Fruit fly (Drosophila melanogaster) whole organism, embryonic: ENCODE measurements around the gene CG4461.

ENCODE experiments used
- Aef1 ChIP-seq: fragments of 200-800 bp; sonication (Bioruptor generic); IDR thresholded peaks from 3 replicates; pipeline ENCODE4 v1.3.6; 2022; ENCODE audit warnings: missing biosample characterization, missing genetic modification characterization
- CG12942 ChIP-seq: fragments of 200-800 bp; sonication (Bioruptor generic); optimal IDR thresholded peaks from 3 replicates; lab custom pipeline; 2016; ENCODE audit warnings: missing biosample characterization, missing genetic modification characterization
- CG14014 ChIP-seq: fragments of 200-800 bp; sonication (Bioruptor generic); IDR thresholded peaks from 2 replicates; pipeline ENCODE4 v1.3.6; 2022; ENCODE audit warnings: missing biosample characterization, missing genetic modification characterization
- CG14710 ChIP-seq: fragments of 200-800 bp; sonication (Bioruptor generic); optimal IDR thresholded peaks from 3 replicates; lab custom pipeline; 2019; ENCODE audit warnings: missing biosample characterization, mild to moderate bottlenecking, missing genetic modification characterization, moderate library complexity
- CG1529 ChIP-seq: fragments of 200-800 bp; sonication (Bioruptor generic); optimal IDR thresholded peaks from 3 replicates; lab custom pipeline; 2018; ENCODE audit warnings: missing biosample characterization, missing genetic modification characterization
- CG1603 ChIP-seq: fragments of 200-800 bp; sonication (Bioruptor generic); optimal IDR thresholded peaks from 2 replicates; lab custom pipeline; 2019; ENCODE audit warnings: missing biosample characterization, mild to moderate bottlenecking, missing genetic modification characterization, moderate library complexity
- CG17612 ChIP-seq: fragments of 200-800 bp; sonication (Bioruptor generic); IDR thresholded peaks from 2 replicates; pipeline ENCODE4 v1.3.6; 2022; ENCODE audit warnings: missing biosample characterization, missing genetic modification characterization
- CG17912 ChIP-seq: fragments of 200-800 bp; sonication (Bioruptor generic); optimal IDR thresholded peaks from 2 replicates; lab custom pipeline; 2018; ENCODE audit warnings: missing biosample characterization, mild to moderate bottlenecking, missing genetic modification characterization
- CG18599 ChIP-seq: fragments of 200-800 bp; sonication (Bioruptor generic); optimal IDR thresholded peaks from 3 replicates; lab custom pipeline; 2017; ENCODE audit warnings: missing biosample characterization, missing genetic modification characterization, mild to moderate bottlenecking, moderate library complexity, missing genetic modification reagents
- CG18619 ChIP-seq: fragments of 200-800 bp; sonication (Bioruptor generic); optimal IDR thresholded peaks from 3 replicates; lab custom pipeline; 2017; ENCODE audit warnings: missing biosample characterization, mild to moderate bottlenecking, missing genetic modification characterization
- CG2678 ChIP-seq: fragments of 200-800 bp; sonication (Bioruptor generic); optimal IDR thresholded peaks from 3 replicates; lab custom pipeline; 2019; ENCODE audit warnings: missing biosample characterization, mild to moderate bottlenecking, missing genetic modification characterization, moderate library complexity
- CG2889 ChIP-seq: fragments of 200-800 bp; sonication (Bioruptor generic); IDR thresholded peaks from 3 replicates; pipeline ENCODE4 v1.3.6; 2022; ENCODE audit warnings: missing biosample characterization, missing genetic modification characterization
- CG32532 ChIP-seq: fragments of 200-800 bp; sonication (Bioruptor generic); IDR thresholded peaks from 2 replicates; pipeline ENCODE4 v1.3.6; 2022; ENCODE audit warnings: missing biosample characterization, missing genetic modification characterization
- CG33557 ChIP-seq: fragments of 200-800 bp; sonication (Bioruptor generic); optimal IDR thresholded peaks from 2 replicates; lab custom pipeline; 2019; ENCODE audit warnings: missing biosample characterization, mild to moderate bottlenecking, missing genetic modification characterization, moderate library complexity
- CG3838 ChIP-seq: fragments of 200-800 bp; sonication (Bioruptor generic); optimal IDR thresholded peaks from 3 replicates; lab custom pipeline; 2016; ENCODE audit warnings: missing biosample characterization, missing genetic modification characterization
- CG4424 ChIP-seq: fragments of 200-800 bp; sonication (Bioruptor generic); optimal IDR thresholded peaks from 3 replicates; lab custom pipeline; 2016; ENCODE audit warnings: missing biosample characterization, missing genetic modification characterization
- CG5180 ChIP-seq: fragments of 200-800 bp; sonication (Bioruptor generic); optimal IDR thresholded peaks from 3 replicates; lab custom pipeline; 2017; ENCODE audit warnings: missing biosample characterization, missing genetic modification characterization, mild to moderate bottlenecking, moderate library complexity, missing genetic modification reagents
- CG7745 ChIP-seq: fragments of 200-800 bp; sonication (Bioruptor generic); optimal IDR thresholded peaks from 2 replicates; lab custom pipeline; 2018; ENCODE audit warnings: missing biosample characterization, mild to moderate bottlenecking, missing genetic modification characterization, moderate library complexity
- CG9932 ChIP-seq: fragments of 200-800 bp; sonication (Bioruptor generic); IDR thresholded peaks from 2 replicates; pipeline ENCODE4 v1.3.6; 2022; ENCODE audit warnings: missing biosample characterization, missing genetic modification characterization
- D19A ChIP-seq: fragments of 200-800 bp; optimal IDR thresholded peaks from 3 replicates; lab custom pipeline; 2019; ENCODE audit warnings: missing biosample characterization, mild to moderate bottlenecking, missing genetic modification characterization, moderate library complexity
- Deaf1 ChIP-seq: fragments of 200-800 bp; optimal IDR thresholded peaks from 3 replicates; lab custom pipeline; 2019; ENCODE audit warnings: missing biosample characterization, mild to moderate bottlenecking, missing genetic modification characterization, moderate library complexity
- Dll ChIP-seq: fragments of 200-800 bp; sonication (Bioruptor generic); IDR thresholded peaks from 4 replicates; pipeline ENCODE4 v1.3.6; 2022; ENCODE audit warnings: missing biosample characterization, missing genetic modification characterization; ENCODE audit not compliant: partially characterized antibody
- Doc2 ChIP-seq: fragments of 200-800 bp; sonication (Bioruptor generic); IDR thresholded peaks from 2 replicates; pipeline ENCODE4 v1.3.6; 2022; ENCODE audit warnings: missing biosample characterization, missing genetic modification characterization
- Ets97D ChIP-seq: fragments of 200-800 bp; sonication (Bioruptor generic); optimal IDR thresholded peaks from 3 replicates; lab custom pipeline; 2016; ENCODE audit warnings: missing biosample characterization, missing genetic modification characterization
- H15 ChIP-seq: fragments of 200-800 bp; sonication (Bioruptor generic); IDR thresholded peaks from 3 replicates; pipeline ENCODE4 v1.3.6; 2022; ENCODE audit warnings: missing biosample characterization, missing genetic modification characterization
- Myb ChIP-seq: fragments of 200-800 bp; sonication (Bioruptor generic); optimal IDR thresholded peaks from 2 replicates; lab custom pipeline; 2016; ENCODE audit warnings: missing biosample characterization, missing genetic modification characterization
- Rfx ChIP-seq: fragments of 200-800 bp; sonication (Bioruptor generic); IDR thresholded peaks from 2 replicates; pipeline ENCODE4 v1.3.6; 2022; ENCODE audit warnings: missing biosample characterization, missing genetic modification characterization
- Trl ChIP-seq, 3 experiments: fragments of >200 bp in 2 of 3; fragments of 200-800 bp in 1 of 3; sonication (Bioruptor generic) in 1 of 3; optimal IDR thresholded peaks; 2 replicates in 1 of 3; 3 replicates in 2 of 3; lab custom pipeline; 2016 to 2017; ENCODE audit warnings: missing biosample characterization in 1 of 3, missing genetic modification characterization in 1 of 3
- ab ChIP-seq: fragments of 200-800 bp; sonication (Bioruptor generic); optimal IDR thresholded peaks from 2 replicates; lab custom pipeline; 2016; ENCODE audit warnings: missing biosample characterization, missing genetic modification characterization
- ase ChIP-seq: fragments of 200-800 bp; sonication (Bioruptor generic); IDR thresholded peaks from 3 replicates; pipeline ENCODE4 v1.3.6; 2022; ENCODE audit warnings: missing biosample characterization, missing genetic modification characterization
- cwo ChIP-seq: fragments of 200-800 bp; sonication (Bioruptor generic); optimal IDR thresholded peaks from 3 replicates; lab custom pipeline; 2017; ENCODE audit warnings: missing biosample characterization, missing genetic modification characterization, mild to moderate bottlenecking, moderate library complexity, missing genetic modification reagents
- gem ChIP-seq: fragments of 200-800 bp; sonication (Bioruptor generic); optimal IDR thresholded peaks from 2 replicates; lab custom pipeline; 2019; ENCODE audit warnings: missing biosample characterization, mild to moderate bottlenecking, missing genetic modification characterization, moderate library complexity
- gsb-n ChIP-seq: fragments of 200-800 bp; sonication (Bioruptor generic); optimal IDR thresholded peaks from 3 replicates; lab custom pipeline; 2018; ENCODE audit warnings: missing biosample characterization, mild to moderate bottlenecking, missing genetic modification characterization
- hb ChIP-seq: fragments of 200-800 bp; sonication (Bioruptor generic); IDR thresholded peaks from 3 replicates; pipeline ENCODE4 v1.3.6; 2022; ENCODE audit warnings: missing biosample characterization, missing genetic modification characterization; ENCODE audit not compliant: partially characterized antibody
- nom ChIP-seq: fragments of 200-800 bp; sonication (Bioruptor generic); optimal IDR thresholded peaks from 2 replicates; lab custom pipeline; 2017; ENCODE audit warnings: missing biosample characterization, missing genetic modification characterization, mild to moderate bottlenecking, moderate library complexity, missing genetic modification reagents
- oc ChIP-seq: fragments of 200-800 bp; sonication (Bioruptor generic); optimal IDR thresholded peaks from 2 replicates; lab custom pipeline; 2018; ENCODE audit warnings: missing biosample characterization, mild to moderate bottlenecking, missing genetic modification characterization, moderate library complexity
- odd ChIP-seq: fragments of 200-800 bp; sonication (Bioruptor generic); optimal IDR thresholded peaks from 2 replicates; lab custom pipeline; 2017; ENCODE audit warnings: missing biosample characterization, mild to moderate bottlenecking, missing genetic modification characterization
- pho ChIP-seq: fragments of 200-800 bp; sonication (Bioruptor generic); optimal IDR thresholded peaks from 2 replicates; lab custom pipeline; 2016; ENCODE audit warnings: missing biosample characterization, missing genetic modification characterization
- row ChIP-seq: fragments of 200-800 bp; sonication (Bioruptor generic); IDR thresholded peaks from 3 replicates; pipeline ENCODE4 v1.3.6; 2022; ENCODE audit warnings: missing biosample characterization, missing genetic modification characterization
- schlank ChIP-seq: fragments of 200-800 bp; sonication (Bioruptor generic); optimal IDR thresholded peaks from 2 replicates; lab custom pipeline; 2018; ENCODE audit warnings: missing biosample characterization, mild to moderate bottlenecking, missing genetic modification characterization
- sens-2 ChIP-seq: fragments of 200-800 bp; sonication (Bioruptor generic); IDR thresholded peaks from 2 replicates; pipeline ENCODE4 v1.3.6; 2022; ENCODE audit warnings: missing biosample characterization, missing genetic modification characterization
- sqz ChIP-seq: fragments of 200-800 bp; sonication (Bioruptor generic); optimal IDR thresholded peaks from 3 replicates; lab custom pipeline; 2018; ENCODE audit warnings: missing biosample characterization, mild to moderate bottlenecking, missing genetic modification characterization
- sug ChIP-seq: fragments of 200-800 bp; optimal IDR thresholded peaks from 2 replicates; lab custom pipeline; 2019; ENCODE audit warnings: missing biosample characterization, mild to moderate bottlenecking, missing genetic modification characterization, moderate library complexity
- tgo ChIP-seq: fragments of 200-800 bp; sonication (Bioruptor generic); IDR thresholded peaks from 3 replicates; pipeline ENCODE4 v1.3.6; 2022; ENCODE audit warnings: missing biosample characterization, missing genetic modification characterization
- tio ChIP-seq: fragments of 200-800 bp; sonication (Bioruptor generic); optimal IDR thresholded peaks from 2 replicates; lab custom pipeline; 2017; ENCODE audit warnings: missing biosample characterization, missing genetic modification characterization, inconsistent platforms
- tup ChIP-seq: fragments of 200-800 bp; sonication (Bioruptor generic); optimal IDR thresholded peaks from 2 replicates; lab custom pipeline; 2016; ENCODE audit warnings: missing biosample characterization, mild to moderate bottlenecking, missing genetic modification characterization, moderate library complexity
- wdn ChIP-seq: fragments of 200-800 bp; sonication (Bioruptor generic); IDR thresholded peaks from 2 replicates; pipeline ENCODE4 v1.3.6; 2022; ENCODE audit warnings: missing biosample characterization, missing genetic modification characterization
- wek ChIP-seq: fragments of 200-800 bp; sonication (Bioruptor generic); optimal IDR thresholded peaks from 3 replicates; lab custom pipeline; 2018; ENCODE audit warnings: missing biosample characterization, mild to moderate bottlenecking, missing genetic modification characterization, moderate library complexity
- zf30C ChIP-seq: fragments of 200-800 bp; sonication (Bioruptor generic); optimal IDR thresholded peaks from 3 replicates; lab custom pipeline; 2018; ENCODE audit warnings: missing biosample characterization, mild to moderate bottlenecking, missing genetic modification characterization

CG4461 gene

dm6 chr3L:9410754-9411423 lies 35.7 kb downstream of the CG4461 start, which contains the start of the genes CG4022 and Cpsf5 (continued):
- peak; percentile 52 for TF ChIP-seq D19A (tag; lab: Kevin White, UChicago)
- peak; percentile 86 for TF ChIP-seq CG33557 (GFP tag; lab: Kevin White, UChicago)
- peak; percentile 76 for TF ChIP-seq Aef1 (GFP tag; lab: Robert Waterston, UW)
- TF ChIP-seq zf30C (GFP tag; lab: Kevin White, UChicago) = no peak
- TF ChIP-seq CG9932 (GFP tag; lab: Robert Waterston, UW) = peak; percentile 93
- peak; percentile 95 for TF ChIP-seq row
- TF ChIP-seq sens-2 (GFP tag; lab: Robert Waterston, UW) = 0 out of 2 replicates have a peak, but pooled peaks have one; percentile 29
- peak; percentile 89 for TF ChIP-seq sug
- peak; percentile 63 for TF ChIP-seq Ets97D (GFP tag; lab: Kevin White, UChicago)
- peak; percentile 82 for TF ChIP-seq CG14014 (GFP tag; lab: Robert Waterston, UW)
- TF ChIP-seq oc (tag; lab: Kevin White, UChicago) = peak; percentile 63
- peak; percentile 69; the same call in 2 of the 3 replicates for TF ChIP-seq H15 (GFP tag; lab: Robert Waterston, UW)
- peak; percentile 55; the same call in 1 of the 2 replicates for TF ChIP-seq wdn (GFP tag; lab: Robert Waterston, UW)
- peak; percentile 60 for TF ChIP-seq Deaf1 (tag; lab: Kevin White, UChicago)
- peak; percentile 63 for TF ChIP-seq schlank (tag; lab: Kevin White, UChicago)
- peak; percentile 28 for TF ChIP-seq nom (GFP tag; lab: Kevin White, UChicago)
- TF ChIP-seq CG32532 (GFP tag; lab: Robert Waterston, UW) = peak; percentile 91
- no peak for TF ChIP-seq wek (GFP tag; lab: Kevin White, UChicago)
- TF ChIP-seq CG2889 (GFP tag; lab: Robert Waterston, UW) = peak; percentile 77
- TF ChIP-seq CG18619 (GFP tag; lab: Kevin White, UChicago) = peak; percentile 80
- no peak for TF ChIP-seq Doc2 (GFP tag; lab: Robert Waterston, UW)
- TF ChIP-seq Trl (optimal IDR thresholded peaks at IDR 0.05; lab: Kevin White, UChicago) = no peak
- peak; percentile 57 for TF ChIP-seq Trl (GFP tag; optimal IDR thresholded peaks at IDR 0.05; lab: Kevin White, UChicago)
- TF ChIP-seq tup (GFP tag; lab: Kevin White, UChicago) = peak; percentile 41
- TF ChIP-seq CG3838 (GFP tag; lab: Kevin White, UChicago) = peak; percentile 74
- peak; percentile 85 for TF ChIP-seq CG2678 (tag; lab: Kevin White, UChicago)
- peak; percentile 50 for TF ChIP-seq Dll
- TF ChIP-seq sqz (GFP tag; lab: Kevin White, UChicago) = peak; percentile 84
- peak; percentile 64 for TF ChIP-seq CG1603 (tag; lab: Kevin White, UChicago)
- TF ChIP-seq CG7745 (tag; lab: Kevin White, UChicago) = peak; percentile 99
- peak; percentile 88 for TF ChIP-seq CG18599 (GFP tag; lab: Kevin White, UChicago)
- peak; percentile 58 for TF ChIP-seq cwo (GFP tag; lab: Kevin White, UChicago)
- TF ChIP-seq Myb (GFP tag; lab: Kevin White, UChicago) = peak; percentile 44
- no peak for TF ChIP-seq CG5180 (GFP tag; lab: Kevin White, UChicago)
- TF ChIP-seq ab = peak; percentile 45
- peak; percentile 73 for TF ChIP-seq CG12942 (GFP tag; lab: Kevin White, UChicago)
- no peak for TF ChIP-seq CG17612 (GFP tag; lab: Robert Waterston, UW)
- peak; percentile 86 for TF ChIP-seq tgo (GFP tag; lab: Robert Waterston, UW)
- TF ChIP-seq hb (GFP tag; lab: Robert Waterston, UW) = no peak
- TF ChIP-seq Rfx (GFP tag; lab: Robert Waterston, UW) = peak; percentile 88
- peak; percentile 67 for TF ChIP-seq pho
- peak; percentile 73; the same call in 2 of the 3 replicates for TF ChIP-seq ase (GFP tag; lab: Robert Waterston, UW)
- TF ChIP-seq CG1529 (GFP tag; lab: Kevin White, UChicago) = peak; percentile 76
- TF ChIP-seq CG17912 (GFP tag; lab: Kevin White, UChicago) = peak; percentile 56
- peak; percentile 93 for TF ChIP-seq gem (tag; lab: Kevin White, UChicago)
- TF ChIP-seq CG4424 = peak; percentile 86
- TF ChIP-seq odd = peak; percentile 57
- TF ChIP-seq gsb-n (tag; lab: Kevin White, UChicago) = peak; percentile 84
- no peak for TF ChIP-seq tio (GFP tag; lab: Kevin White, UChicago)
- TF ChIP-seq CG14710 (tag; lab: Kevin White, UChicago) = peak; percentile 90
